Fruit fly (Drosophila melanogaster): ENCODE measurements around the gene wam.

The wam gene

dm6 chr3R:23257986-23258427 is 29.8 kb downstream of the wam start, which contains the start of the genes wda and Pex11c (continued):
- TF ChIP-seq jim (GFP tag; optimal IDR thresholded peaks at IDR 0.05): no peak
- peak in 1 of 2 experiments; percentile 81 for TF ChIP-seq foxo (GFP tag; optimal IDR thresholded peaks at IDR 0.05)
- peak; percentile 86 for TF ChIP-seq rgr (GFP tag; optimal IDR thresholded peaks at IDR 0.05)
- peak; percentile 55 for TF ChIP-seq dmrt93B (GFP tag; optimal IDR thresholded peaks at IDR 0.05)
- no peak for TF ChIP-seq Vsx2 (GFP tag; optimal IDR thresholded peaks at IDR 0.05; ENCODE audit: partially characterized antibody)

- TF ChIP-seq Jra (GFP tag; optimal IDR thresholded peaks at IDR 0.05) (peak; percentile 85), usp (GFP tag; optimal IDR thresholded peaks at IDR 0.05) (no peak), Hr83 (GFP tag; optimal IDR thresholded peaks at IDR 0.05; ENCODE audit: poor library complexity, severe bottlenecking) (peak; percentile 77), sage (GFP tag; optimal IDR thresholded peaks at IDR 0.05) (peak; percentile 27), N (GFP tag; optimal IDR thresholded peaks at IDR 0.05) (no peak), OdsH (GFP tag; optimal IDR thresholded peaks at IDR 0.05) (peak; percentile 86), Sp1 (GFP tag; optimal IDR thresholded peaks at IDR 0.05) (peak; percentile 73), Vsx2 (GFP tag; optimal IDR thresholded peaks at IDR 0.05; ENCODE audit: partially characterized antibody) (no peak), h (GFP tag; optimal IDR thresholded peaks at IDR 0.05) (peak; percentile 91), psq (GFP tag; optimal IDR thresholded peaks at IDR 0.05) (peak; percentile 69), rgr (GFP tag; optimal IDR thresholded peaks at IDR 0.05) (peak; percentile 90), sv (GFP tag; optimal IDR thresholded peaks at IDR 0.05) (peak; percentile 81), br (GFP tag; optimal IDR thresholded peaks at IDR 0.05) (peak; percentile 87), Dif (GFP tag; optimal IDR thresholded peaks at IDR 0.05; ENCODE audit: partially characterized antibody) (no peak), Hnf4 (GFP tag; optimal IDR thresholded peaks at IDR 0.05) (peak; percentile 91), dsf (GFP tag; optimal IDR thresholded peaks at IDR 0.05; ENCODE audit: borderline replicate concordance) (peak; percentile 45), Dfd (GFP tag; optimal IDR thresholded peaks at IDR 0.05) (no peak), HLH106 (tag; optimal IDR thresholded peaks at IDR 0.05) (peak; percentile 73), foxo (GFP tag; optimal IDR thresholded peaks at IDR 0.05) (peak; percentile 2 to 90), Mio (GFP tag; optimal IDR thresholded peaks at IDR 0.05) (no peak), jim (GFP tag; optimal IDR thresholded peaks at IDR 0.05) (no peak), brk (GFP tag; optimal IDR thresholded peaks at IDR 0.05) (no peak), GATAd (GFP tag; optimal IDR thresholded peaks at IDR 0.05) (no peak), dl (GFP tag; optimal IDR thresholded peaks at IDR 0.05; ENCODE audit: insufficient read depth in 1 of 2, partially characterized antibody in 2 of 2) (no peak), Myc (optimal IDR thresholded peaks at IDR 0.05) (peak; percentile 43), fru (GFP tag; optimal IDR thresholded peaks at IDR 0.05) (peak; percentile 82), pan (optimal IDR thresholded peaks at IDR 0.05) (no peak), CG32264 (GFP tag; optimal IDR thresholded peaks at IDR 0.05) (peak; percentile 69), Hr78 (GFP tag; optimal IDR thresholded peaks at IDR 0.05) (no peak), lola (GFP tag; optimal IDR thresholded peaks at IDR 0.05) (no peak), Abd-B (GFP tag; optimal IDR thresholded peaks at IDR 0.05) (no peak), dmrt93B (GFP tag; optimal IDR thresholded peaks at IDR 0.05) (no peak), CG9705 (GFP tag; optimal IDR thresholded peaks at IDR 0.05) (peak; percentile 58), Rel (GFP tag; optimal IDR thresholded peaks at IDR 0.05) (no peak), Rel (tag; optimal IDR thresholded peaks at IDR 0.05) (peak; percentile 60), tai (GFP tag; optimal IDR thresholded peaks at IDR 0.05) (no peak), woc (GFP tag; optimal IDR thresholded peaks at IDR 0.05) (peak; percentile 38), ey (GFP tag; optimal IDR thresholded peaks at IDR 0.05) (peak; percentile 86), CrebA (GFP tag; optimal IDR thresholded peaks at IDR 0.05; ENCODE audit: borderline replicate concordance) (no peak)
Observed at dm6 chr3R:23251256-23251655, 36.6 kb downstream of the wam start, which contains the start of the genes Rad60 and EloA. Gene Rad60 (minus strand): TSS chr3R:23251477. Gene EloA (plus strand): TSS chr3R:23251563.
